Worm (Caenorhabditis elegans): Measurements from ENCODE around the gene col-2.
A peak's percentile ranks its signal among the peaks of the same experiment; 100 is the strongest.

ce11 chrIV:10048268-10048667 is 37.0 kb downstream of the col-2 start:
- TF ChIP-seq nhr-76 (tag; optimal IDR thresholded peaks at IDR 0.05) (no peak), mep-1 (tag; optimal IDR thresholded peaks at IDR 0.05) (no peak), tbx-2 (tag; optimal IDR thresholded peaks at IDR 0.05) (no peak), ztf-4 (tag; optimal IDR thresholded peaks at IDR 0.05) (no peak), aha-1 (tag; optimal IDR thresholded peaks at IDR 0.05) (no peak), unc-130 (tag; optimal IDR thresholded peaks at IDR 0.05) (no peak), lin-13 (GFP tag; optimal IDR thresholded peaks at IDR 0.05) (no peak), lin-35 (GFP tag; optimal IDR thresholded peaks at IDR 0.05) (no peak), C04F5.9 (tag; optimal IDR thresholded peaks at IDR 0.05) (no peak), aly-2 (tag; optimal IDR thresholded peaks at IDR 0.05) (no peak), lin-14 (GFP tag; optimal IDR thresholded peaks at IDR 0.05) (peak; percentile 72)

Measured in whole organism, L1 larva.